Comparison of ENCODE assay signal across 4 worm cellular contexts in genomic region chrII:8933693-8934432, ce11.
TF ChIP-seq lines count a peak whose summit lies in the region.

Gene T21B10.3 (plus strand): TSS chrII:8934382.

TF ChIP-seq in whole organism, L1 larva, 84 proteins besides CTCF, POLR2A, EP300 and RAD21 (continued from another document):
- TF ChIP-seq fkh-4 (tag; optimal IDR thresholded peaks at IDR 0.05; lab: Kevin White, UChicago; ENCODE audit: borderline replicate concordance) (no peak), vab-15 (tag; optimal IDR thresholded peaks at IDR 0.05; lab: Kevin White, UChicago) (no peak), Y116A8C.19 (tag; optimal IDR thresholded peaks at IDR 0.05; lab: Kevin White, UChicago; ENCODE audit: borderline replicate concordance) (no peak)

TF ChIP-seq in whole organism, L2 larva, 48 proteins besides CTCF, POLR2A, EP300 and RAD21 (continued from another document):
- TF ChIP-seq nhr-6 (tag; optimal IDR thresholded peaks at IDR 0.05; lab: Kevin White, UChicago) (no peak), aly-2 (tag; optimal IDR thresholded peaks at IDR 0.05; lab: Kevin White, UChicago) (no peak), blmp-1 (tag; optimal IDR thresholded peaks at IDR 0.05; lab: Kevin White, UChicago; ENCODE audit: insufficient read depth) (no peak), ztf-4 (tag; optimal IDR thresholded peaks at IDR 0.05; lab: Kevin White, UChicago) (peak; percentile 61), lin-11 (tag; optimal IDR thresholded peaks at IDR 0.05; lab: Kevin White, UChicago) (no peak), peb-1 (tag; optimal IDR thresholded peaks at IDR 0.05; lab: Kevin White, UChicago) (no peak), nhr-77 (tag; optimal IDR thresholded peaks at IDR 0.05; lab: Kevin White, UChicago) (no peak), ceh-82 (tag; optimal IDR thresholded peaks at IDR 0.05; lab: Kevin White, UChicago) (no peak), fos-1 (tag; optimal IDR thresholded peaks at IDR 0.05; lab: Kevin White, UChicago) (no peak), ztf-1 (GFP tag; conservative IDR thresholded peaks at IDR 0.05; lab: Robert Waterston, UW) (no peak), nhr-21 (tag; optimal IDR thresholded peaks at IDR 0.05; lab: Kevin White, UChicago) (peak; percentile 38), sem-4 (tag; optimal IDR thresholded peaks at IDR 0.05; lab: Kevin White, UChicago) (no peak), alr-1 (tag; optimal IDR thresholded peaks at IDR 0.05; lab: Kevin White, UChicago) (no peak), lsy-2 (tag; optimal IDR thresholded peaks at IDR 0.05; lab: Kevin White, UChicago) (peak in 1 of 2 experiments; percentile 57), ztf-11 (tag; optimal IDR thresholded peaks at IDR 0.05; lab: Kevin White, UChicago) (no peak), crh-2 (tag; optimal IDR thresholded peaks at IDR 0.05; lab: Kevin White, UChicago) (peak; percentile 12), F13H6.1 (tag; optimal IDR thresholded peaks at IDR 0.05; lab: Kevin White, UChicago) (peak; percentile 12), nhr-237 (tag; optimal IDR thresholded peaks at IDR 0.05; lab: Kevin White, UChicago) (no peak), ceh-16 (tag; optimal IDR thresholded peaks at IDR 0.05; lab: Kevin White, UChicago) (no peak), lin-13 (GFP tag; optimal IDR thresholded peaks at IDR 0.05; lab: Kevin White, UChicago) (peak; percentile 67), Y55F3AM.14 (GFP tag; optimal IDR thresholded peaks at IDR 0.05; lab: Kevin White, UChicago) (peak; percentile 14), nhr-129 (tag; optimal IDR thresholded peaks at IDR 0.05; lab: Kevin White, UChicago) (no peak), mab-5 (tag; optimal IDR thresholded peaks at IDR 0.05; lab: Kevin White, UChicago) (no peak), mbf-1 (tag; optimal IDR thresholded peaks at IDR 0.05; lab: Kevin White, UChicago) (no peak), ama-1 (optimal IDR thresholded peaks at IDR 0.05; lab: Kevin White, UChicago) (peak; percentile 42), gmeb-1 (tag; optimal IDR thresholded peaks at IDR 0.05; lab: Kevin White, UChicago) (no peak), ZK546.5 (tag; optimal IDR thresholded peaks at IDR 0.05; lab: Kevin White, UChicago) (no peak), zag-1 (tag; optimal IDR thresholded peaks at IDR 0.05; lab: Kevin White, UChicago) (no peak), unc-55 (GFP tag; optimal IDR thresholded peaks at IDR 0.05; lab: Kevin White, UChicago) (peak; percentile 5)

TF ChIP-seq in whole organism, L4 larva, 104 proteins besides CTCF, POLR2A, EP300 and RAD21 (continued from another document):
- TF ChIP-seq arid-1 (GFP tag; conservative IDR thresholded peaks at IDR 0.05; lab: Robert Waterston, UW) (peak; percentile 45; the same call in 1 of the 2 replicates), ceh-44 (GFP tag; IDR thresholded peaks at IDR 0.05; lab: Robert Waterston, UW) (peak; percentile 50; the same call in 1 of the 2 replicates), lim-7 (GFP tag; IDR thresholded peaks at IDR 0.05; lab: Robert Waterston, UW) (0 out of 2 replicates have a peak, but pooled peaks have one; percentile 30), zag-1 (tag; optimal IDR thresholded peaks at IDR 0.05; lab: Kevin White, UChicago) (no peak), madf-9 (GFP tag; conservative IDR thresholded peaks at IDR 0.05; lab: Robert Waterston, UW) (peak; percentile 31; the same call in 1 of the 2 replicates), snpc-1.2 (GFP tag; IDR thresholded peaks at IDR 0.05; lab: Robert Waterston, UW) (peak; percentile 86), pqm-1 (tag; optimal IDR thresholded peaks at IDR 0.05; lab: Kevin White, UChicago) (no peak), ctbp-1 (GFP tag; IDR thresholded peaks at IDR 0.05; lab: Robert Waterston, UW) (0 out of 2 replicates have a peak, but pooled peaks have one; percentile 46), lin-13 (GFP tag; optimal IDR thresholded peaks at IDR 0.05; lab: Kevin White, UChicago) (peak; percentile 26), F10B5.3 (tag; optimal IDR thresholded peaks at IDR 0.05; lab: Kevin White, UChicago) (no peak), madf-5 (GFP tag; IDR thresholded peaks at IDR 0.05; lab: Robert Waterston, UW) (0 out of 4 replicates have a peak, but pooled peaks of 1 of the 2 experiments have one; percentile 62), Y48G9A.11 (GFP tag; IDR thresholded peaks at IDR 0.05; lab: Robert Waterston, UW) (peak; percentile 88), php-3 (GFP tag; IDR thresholded peaks at IDR 0.05; lab: Robert Waterston, UW) (peak; percentile 66), nhr-6 (tag; optimal IDR thresholded peaks at IDR 0.05; lab: Kevin White, UChicago) (no peak), gei-8 (GFP tag; optimal IDR thresholded peaks at IDR 0.05; lab: Kevin White, UChicago) (no peak), lsy-2 (tag; optimal IDR thresholded peaks at IDR 0.05; lab: Kevin White, UChicago) (peak in 1 of 2 experiments; percentile 66), lin-1 (GFP tag; IDR thresholded peaks at IDR 0.05; lab: Robert Waterston, UW) (peak; percentile 28; the same call in 1 of the 2 replicates), hlh-30 (tag; optimal IDR thresholded peaks at IDR 0.05; lab: Kevin White, UChicago; ENCODE audit: insufficient read depth) (peak; percentile 55), mep-1 (tag; optimal IDR thresholded peaks at IDR 0.05; lab: Kevin White, UChicago) (peak; percentile 15), lin-29 (GFP tag; IDR thresholded peaks at IDR 0.05; lab: Robert Waterston, UW) (no peak), hlh-11 (tag; optimal IDR thresholded peaks at IDR 0.05; lab: Kevin White, UChicago) (peak; percentile 20), F49E8.2 (tag; optimal IDR thresholded peaks at IDR 0.05; lab: Kevin White, UChicago; ENCODE audit: borderline replicate concordance) (peak; percentile 89), lin-38 (GFP tag; IDR thresholded peaks at IDR 0.05; lab: Robert Waterston, UW) (peak; percentile 86), hmg-1.1 (GFP tag; IDR thresholded peaks at IDR 0.05; lab: Robert Waterston, UW) (peak; percentile 38), rbr-2 (tag; optimal IDR thresholded peaks at IDR 0.05; lab: Kevin White, UChicago) (no peak), nhr-237 (tag; optimal IDR thresholded peaks at IDR 0.05; lab: Kevin White, UChicago) (no peak), dve-1 (tag; optimal IDR thresholded peaks at IDR 0.05; lab: Kevin White, UChicago; ENCODE audit: insufficient read depth) (peak; percentile 36), pha-4 (GFP tag; IDR thresholded peaks at IDR 0.05; lab: Robert Waterston, UW) (peak; percentile 61; the same call in 1 of the 2 replicates), pha-4 (tag; optimal IDR thresholded peaks at IDR 0.05; lab: Kevin White, UChicago) (no peak), daf-16 (GFP tag; optimal IDR thresholded peaks at IDR 0.05; lab: Kevin White, UChicago) (peak in 1 of 2 experiments; percentile 62), daf-16 (tag; optimal IDR thresholded peaks at IDR 0.05; lab: Kevin White, UChicago) (peak; percentile 2), unc-39 (tag; optimal IDR thresholded peaks at IDR 0.05; lab: Kevin White, UChicago) (no peak), T20F7.1 (GFP tag; optimal IDR thresholded peaks at IDR 0.05; lab: Kevin White, UChicago) (peak; percentile 22), Y105C5A.15 (GFP tag; IDR thresholded peaks at IDR 0.05; lab: Robert Waterston, UW) (0 out of 2 replicates have a peak, but pooled peaks have one; percentile 21), sdz-12 (GFP tag; optimal IDR thresholded peaks at IDR 0.05; lab: Kevin White, UChicago) (peak; percentile 38)

TF ChIP-seq in whole organism, young adult, 124 proteins besides CTCF, POLR2A, EP300 and RAD21 (continued from another document and continues in another):
- TF ChIP-seq akir-1 (GFP tag; optimal IDR thresholded peaks at IDR 0.05; lab: Kevin White, UChicago) (no peak), B0336.3 (GFP tag; IDR thresholded peaks at IDR 0.05; lab: Robert Waterston, UW) (peak; percentile 93), madf-3 (GFP tag; IDR thresholded peaks at IDR 0.05; lab: Robert Waterston, UW) (peak; percentile 93), fkh-3 (tag; optimal IDR thresholded peaks at IDR 0.05; lab: Kevin White, UChicago) (no peak), snpc-4 (GFP tag; optimal IDR thresholded peaks at IDR 0.05; lab: Kevin White, UChicago) (peak; percentile 72), snpc-4 (tag; optimal IDR thresholded peaks at IDR 0.05; lab: Kevin White, UChicago) (peak; percentile 7 to 72 (median 65)), snpc-3.4 (tag; optimal IDR thresholded peaks at IDR 0.05; lab: Kevin White, UChicago) (peak; percentile 93), B0035.1 (tag; optimal IDR thresholded peaks at IDR 0.05; lab: Kevin White, UChicago) (peak; percentile 53), B0019.2 (GFP tag; conservative IDR thresholded peaks at IDR 0.05; lab: Robert Waterston, UW) (peak; percentile 89), Y67H2A.10 (GFP tag; conservative IDR thresholded peaks at IDR 0.05; lab: Robert Waterston, UW) (peak; percentile 62; the same call in 1 of the 2 replicates), bed-1 (GFP tag; IDR thresholded peaks at IDR 0.05; lab: Robert Waterston, UW) (no peak), attf-6 (GFP tag; IDR thresholded peaks at IDR 0.05; lab: Robert Waterston, UW) (peak; percentile 87), ztf-18 (tag; optimal IDR thresholded peaks at IDR 0.05; lab: Kevin White, UChicago) (peak; percentile 49), nhr-179 (tag; optimal IDR thresholded peaks at IDR 0.05; lab: Kevin White, UChicago) (no peak), nhr-90 (tag; optimal IDR thresholded peaks at IDR 0.05; lab: Kevin White, UChicago) (no peak), ceh-58 (GFP tag; IDR thresholded peaks at IDR 0.05; lab: Robert Waterston, UW) (0 out of 2 replicates have a peak, but pooled peaks have one; percentile 35), zim-3 (tag; optimal IDR thresholded peaks at IDR 0.05; lab: Kevin White, UChicago) (peak; percentile 61), efl-1 (GFP tag; optimal IDR thresholded peaks at IDR 0.05; lab: Kevin White, UChicago) (peak; percentile 99), mxl-1 (tag; optimal IDR thresholded peaks at IDR 0.05; lab: Kevin White, UChicago) (no peak), rcor-1 (GFP tag; IDR thresholded peaks at IDR 0.05; lab: Robert Waterston, UW) (peak; percentile 94), F55B11.4 (tag; optimal IDR thresholded peaks at IDR 0.05; lab: Kevin White, UChicago; ENCODE audit: borderline replicate concordance, insufficient read depth) (no peak), F52B5.7 (tag; optimal IDR thresholded peaks at IDR 0.05; lab: Kevin White, UChicago) (peak; percentile 89), ekl-4 (GFP tag; IDR thresholded peaks at IDR 0.05; lab: Robert Waterston, UW) (peak; percentile 86), nhr-120 (GFP tag; IDR thresholded peaks at IDR 0.05; lab: Robert Waterston, UW) (no peak), xnd-1 (tag; optimal IDR thresholded peaks at IDR 0.05; lab: Kevin White, UChicago) (peak; percentile 98), sea-2 (GFP tag; IDR thresholded peaks at IDR 0.05; lab: Robert Waterston, UW) (no peak), attf-3 (GFP tag; conservative IDR thresholded peaks at IDR 0.05; lab: Robert Waterston, UW) (peak; percentile 55), mel-28 (tag; optimal IDR thresholded peaks at IDR 0.05; lab: Kevin White, UChicago; ENCODE audit: borderline replicate concordance) (no peak), dox-1 (GFP tag; IDR thresholded peaks at IDR 0.05; lab: Robert Waterston, UW) (peak; percentile 97), ets-4 (GFP tag; optimal IDR thresholded peaks at IDR 0.05; lab: Kevin White, UChicago) (peak; percentile 54), snpc-1.1 (tag; optimal IDR thresholded peaks at IDR 0.05; lab: Kevin White, UChicago; ENCODE audit: insufficient read depth) (peak; percentile 61), F23B12.7 (tag; optimal IDR thresholded peaks at IDR 0.05; lab: Kevin White, UChicago; ENCODE audit: insufficient read depth) (peak; percentile 80), Y79H2A.3 (GFP tag; conservative IDR thresholded peaks at IDR 0.05; lab: Robert Waterston, UW) (peak; percentile 95), cebp-2 (GFP tag; IDR thresholded peaks at IDR 0.05; lab: Robert Waterston, UW) (no peak), die-1 (tag; optimal IDR thresholded peaks at IDR 0.05; lab: Kevin White, UChicago) (peak; percentile 68), tbx-9 (tag; optimal IDR thresholded peaks at IDR 0.05; lab: Kevin White, UChicago; ENCODE audit: borderline replicate concordance) (no peak), dpff-1 (tag; optimal IDR thresholded peaks at IDR 0.05; lab: Kevin White, UChicago) (peak; percentile 54), lin-26 (GFP tag; IDR thresholded peaks at IDR 0.05; lab: Robert Waterston, UW) (peak; percentile 75), F57A8.1 (GFP tag; optimal IDR thresholded peaks at IDR 0.05; lab: Kevin White, UChicago) (no peak), mes-4 (tag; optimal IDR thresholded peaks at IDR 0.05; lab: Kevin White, UChicago) (no peak), unc-62 (GFP tag; optimal IDR thresholded peaks at IDR 0.05; lab: Kevin White, UChicago) (no peak), B0261.1 (tag; optimal IDR thresholded peaks at IDR 0.05; lab: Kevin White, UChicago) (no peak), aptf-3 (GFP tag; IDR thresholded peaks at IDR 0.05; lab: Robert Waterston, UW) (no peak), K11D2.4 (GFP tag; IDR thresholded peaks at IDR 0.05; lab: Robert Waterston, UW) (peak; percentile 53; the same call in 1 of the 2 replicates), athp-1 (tag; optimal IDR thresholded peaks at IDR 0.05; lab: Kevin White, UChicago) (peak; percentile 90), repo-1 (tag; optimal IDR thresholded peaks at IDR 0.05; lab: Kevin White, UChicago) (peak; percentile 86), hlh-26 (GFP tag; conservative IDR thresholded peaks at IDR 0.05; lab: Robert Waterston, UW) (no peak), nfya-1 (tag; optimal IDR thresholded peaks at IDR 0.05; lab: Kevin White, UChicago; ENCODE audit: borderline replicate concordance, insufficient read depth) (no peak), him-1 (tag; optimal IDR thresholded peaks at IDR 0.05; lab: Kevin White, UChicago) (peak; percentile 72), sptf-2 (GFP tag; optimal IDR thresholded peaks at IDR 0.05; lab: Kevin White, UChicago) (no peak), lin-54 (GFP tag; optimal IDR thresholded peaks at IDR 0.05; lab: Kevin White, UChicago) (peak; percentile 90), sdz-38 (tag; optimal IDR thresholded peaks at IDR 0.05; lab: Kevin White, UChicago) (no peak), zfh-2 (GFP tag; conservative IDR thresholded peaks at IDR 0.05; lab: Robert Waterston, UW) (no peak), ZK185.1 (tag; optimal IDR thresholded peaks at IDR 0.05; lab: Kevin White, UChicago; ENCODE audit: poor library complexity, severe bottlenecking) (peak; percentile 33), Y95B8A.8 (GFP tag; IDR thresholded peaks at IDR 0.05; lab: Robert Waterston, UW) (peak; percentile 96), lin-40 (tag; optimal IDR thresholded peaks at IDR 0.05; lab: Kevin White, UChicago) (peak; percentile 36), nhr-27 (tag; optimal IDR thresholded peaks at IDR 0.05; lab: Kevin White, UChicago) (peak; percentile 28), aptf-2 (GFP tag; conservative IDR thresholded peaks at IDR 0.05; lab: Robert Waterston, UW) (peak; percentile 45; the same call in 1 of the 2 replicates), C17E4.6 (GFP tag; IDR thresholded peaks at IDR 0.05; lab: Robert Waterston, UW) (peak; percentile 86), egl-44 (GFP tag; IDR thresholded peaks at IDR 0.05; lab: Robert Waterston, UW) (no peak), lag-1 (GFP tag; IDR thresholded peaks at IDR 0.05; lab: Robert Waterston, UW) (no peak), snpc-1.3 (tag; optimal IDR thresholded peaks at IDR 0.05; lab: Kevin White, UChicago; ENCODE audit: insufficient read depth) (peak; percentile 90), lsy-27 (tag; optimal IDR thresholded peaks at IDR 0.05; lab: Kevin White, UChicago; ENCODE audit: borderline replicate concordance, insufficient read depth) (no peak), Y53F4B.3 (GFP tag; IDR thresholded peaks at IDR 0.05; lab: Robert Waterston, UW) (peak; percentile 44; the same call in 1 of the 2 replicates), lir-1 (GFP tag; conservative IDR thresholded peaks at IDR 0.05; lab: Robert Waterston, UW) (peak; percentile 81), Y53G8AR.9 (GFP tag; conservative IDR thresholded peaks at IDR 0.05; lab: Robert Waterston, UW) (peak; percentile 96), ztf-26 (tag; optimal IDR thresholded peaks at IDR 0.05; lab: Kevin White, UChicago) (no peak), T07F8.4 (tag; optimal IDR thresholded peaks at IDR 0.05; lab: Kevin White, UChicago) (no peak), F33H1.4 (GFP tag; IDR thresholded peaks at IDR 0.05; lab: Robert Waterston, UW) (peak; percentile 99)
